In the genomic region with DNA sequence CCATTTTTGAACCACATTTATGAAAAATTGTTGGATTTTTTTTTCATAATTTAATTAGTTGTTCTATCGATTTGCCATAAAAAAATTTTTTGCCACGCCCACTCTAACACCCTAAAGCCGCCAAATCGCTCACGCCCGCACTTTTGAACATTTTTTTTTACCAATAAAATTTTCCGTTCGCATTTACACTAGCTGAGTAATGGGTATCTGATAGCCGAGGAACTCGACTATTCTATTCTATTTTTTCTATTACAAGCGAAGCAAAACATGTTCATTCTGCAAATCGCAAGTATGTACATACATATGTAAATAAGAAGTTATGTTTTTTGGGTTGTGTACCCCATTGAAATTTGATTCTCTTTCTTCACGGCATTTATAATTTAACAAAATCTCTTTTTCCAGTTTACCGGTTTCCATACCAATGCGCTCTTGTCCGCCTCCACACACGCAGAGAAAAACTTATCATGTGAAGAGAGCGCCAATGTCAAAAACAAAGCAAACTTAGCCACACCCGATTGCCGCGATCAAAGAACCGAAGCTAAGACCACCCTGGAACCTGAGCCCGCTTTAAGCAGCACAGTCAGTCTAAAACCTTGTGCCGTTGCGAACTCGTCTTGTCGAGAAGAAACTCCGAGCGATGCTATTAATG, we compare ENCODE assay signal across 2 fruit fly cellular contexts.
TF ChIP-seq lines count a peak whose summit lies in the region.

No protein-coding gene starts in this region.

TF ChIP-seq in whole organism, embryonic, 481 proteins besides CTCF, POLR2A, EP300 and RAD21 (continued from another document and continues in another):
- no peak for TF ChIP-seq Atf3 (GFP tag; optimal IDR thresholded peaks at IDR 0.05; lab: Kevin White, UChicago)
- no peak for TF ChIP-seq mam (GFP tag; optimal IDR thresholded peaks at IDR 0.05; lab: Kevin White, UChicago)
- peak; percentile 40; the same call in 1 of the 2 replicates for TF ChIP-seq CG13287 (GFP tag; IDR thresholded peaks at IDR 0.05; lab: Robert Waterston, UW; ENCODE audit: partially characterized antibody)
- TF ChIP-seq hb (GFP tag; IDR thresholded peaks at IDR 0.05; lab: Robert Waterston, UW; ENCODE audit: partially characterized antibody), result peak; percentile 69; the same call in 1 of the 3 replicates
- no peak for TF ChIP-seq CG17359 (tag; optimal IDR thresholded peaks at IDR 0.05; lab: Kevin White, UChicago)
- TF ChIP-seq Dp (GFP tag; optimal IDR thresholded peaks at IDR 0.05; lab: Kevin White, UChicago), result no peak
- peak; percentile 21 to 29 for TF ChIP-seq Trl (optimal IDR thresholded peaks at IDR 0.05; lab: Kevin White, UChicago)
- TF ChIP-seq Trl (GFP tag; optimal IDR thresholded peaks at IDR 0.05; lab: Kevin White, UChicago), result no peak
- TF ChIP-seq zfh2 (GFP tag; optimal IDR thresholded peaks at IDR 0.05; lab: Kevin White, UChicago), result no peak
- no peak for TF ChIP-seq NfI (GFP tag; optimal IDR thresholded peaks at IDR 0.05; lab: Kevin White, UChicago)
- no peak for TF ChIP-seq CG12219 (GFP tag; optimal IDR thresholded peaks at IDR 0.05; lab: Kevin White, UChicago)
- no peak for TF ChIP-seq Deaf1 (tag; optimal IDR thresholded peaks at IDR 0.05; lab: Kevin White, UChicago)
- TF ChIP-seq scrt (GFP tag; optimal IDR thresholded peaks at IDR 0.05; lab: Kevin White, UChicago), result no peak
- peak; percentile 59 for TF ChIP-seq ato (GFP tag; IDR thresholded peaks at IDR 0.05; lab: Robert Waterston, UW; ENCODE audit: partially characterized antibody)
- no peak for TF ChIP-seq slou (GFP tag; optimal IDR thresholded peaks at IDR 0.05; lab: Kevin White, UChicago)
- TF ChIP-seq CG13624 (GFP tag; optimal IDR thresholded peaks at IDR 0.05; lab: Kevin White, UChicago), result no peak
- TF ChIP-seq CG1832 (GFP tag; optimal IDR thresholded peaks at IDR 0.05; lab: Kevin White, UChicago), result no peak
- TF ChIP-seq Camta (GFP tag; optimal IDR thresholded peaks at IDR 0.05; lab: Kevin White, UChicago), result no peak
- no peak for TF ChIP-seq CG8359 (GFP tag; optimal IDR thresholded peaks at IDR 0.05; lab: Kevin White, UChicago; ENCODE audit: borderline replicate concordance)
- no peak for TF ChIP-seq Gug (GFP tag; IDR thresholded peaks at IDR 0.05; lab: Robert Waterston, UW)
- TF ChIP-seq H2.0 (GFP tag; IDR thresholded peaks at IDR 0.05; lab: Robert Waterston, UW), result no peak
- TF ChIP-seq CG16813 (GFP tag; IDR thresholded peaks at IDR 0.05; lab: Robert Waterston, UW; ENCODE audit: partially characterized antibody), result 0 out of 3 replicates have a peak, but pooled peaks have one; percentile 29
- TF ChIP-seq zen2 (GFP tag; IDR thresholded peaks at IDR 0.05; lab: Robert Waterston, UW; ENCODE audit: partially characterized antibody), result peak; percentile 55; the same call in 1 of the 3 replicates
- peak; percentile 88 for TF ChIP-seq HLH4C (GFP tag; IDR thresholded peaks at IDR 0.05; lab: Robert Waterston, UW; ENCODE audit: partially characterized antibody)
- peak; percentile 48 for TF ChIP-seq Scr (GFP tag; IDR thresholded peaks at IDR 0.05; lab: Robert Waterston, UW; ENCODE audit: partially characterized antibody)
- TF ChIP-seq CG4730 (GFP tag; IDR thresholded peaks at IDR 0.05; lab: Robert Waterston, UW), result no peak
- TF ChIP-seq crp (GFP tag; optimal IDR thresholded peaks at IDR 0.05; lab: Kevin White, UChicago), result no peak
- TF ChIP-seq CG2678 (tag; optimal IDR thresholded peaks at IDR 0.05; lab: Kevin White, UChicago), result peak; percentile 22
- no peak for TF ChIP-seq CG15011 (GFP tag; optimal IDR thresholded peaks at IDR 0.05; lab: Kevin White, UChicago)
- no peak for TF ChIP-seq Ada2b (GFP tag; IDR thresholded peaks at IDR 0.05; lab: Robert Waterston, UW)
- TF ChIP-seq CG14441 (GFP tag; IDR thresholded peaks at IDR 0.05; lab: Robert Waterston, UW), result no peak
- TF ChIP-seq oc (tag; optimal IDR thresholded peaks at IDR 0.05; lab: Kevin White, UChicago), result no peak
- TF ChIP-seq CG18476 (GFP tag; optimal IDR thresholded peaks at IDR 0.05; lab: Kevin White, UChicago), result no peak
- no peak for TF ChIP-seq yki (optimal IDR thresholded peaks at IDR 0.05; lab: Kevin White, UChicago)
- 0 out of 2 replicates have a peak, but pooled peaks have one; percentile 11 for TF ChIP-seq Atf6 (GFP tag; IDR thresholded peaks at IDR 0.05; lab: Robert Waterston, UW)
- peak; percentile 57 for TF ChIP-seq CG8388 (GFP tag; optimal IDR thresholded peaks at IDR 0.05; lab: Kevin White, UChicago)
- TF ChIP-seq Xrp1 (GFP tag; IDR thresholded peaks at IDR 0.05; lab: Robert Waterston, UW), result 0 out of 2 replicates have a peak, but pooled peaks have one; percentile 20
- peak; percentile 65 for TF ChIP-seq D19B (GFP tag; optimal IDR thresholded peaks at IDR 0.05; lab: Kevin White, UChicago)
- no peak for TF ChIP-seq CG1233 (GFP tag; optimal IDR thresholded peaks at IDR 0.05; lab: Kevin White, UChicago)
- no peak for TF ChIP-seq Hr51 (GFP tag; optimal IDR thresholded peaks at IDR 0.05; lab: Kevin White, UChicago)
- no peak for TF ChIP-seq br (optimal IDR thresholded peaks at IDR 0.05; lab: Kevin White, UChicago)
- no peak for TF ChIP-seq CG9215 (GFP tag; IDR thresholded peaks at IDR 0.05; lab: Robert Waterston, UW)
- no peak for TF ChIP-seq CG31441 (GFP tag; IDR thresholded peaks at IDR 0.05; lab: Robert Waterston, UW)
- TF ChIP-seq CoRest (tag; optimal IDR thresholded peaks at IDR 0.05; lab: Kevin White, UChicago), result no peak
- no peak for TF ChIP-seq CG12071 (GFP tag; optimal IDR thresholded peaks at IDR 0.05; lab: Kevin White, UChicago)
- no peak for TF ChIP-seq Eip74EF (GFP tag; optimal IDR thresholded peaks at IDR 0.05; lab: Kevin White, UChicago)
- no peak for TF ChIP-seq abd-A (tag; optimal IDR thresholded peaks at IDR 0.05; lab: Kevin White, UChicago)
- peak; percentile 80 for TF ChIP-seq CG3163 (GFP tag; optimal IDR thresholded peaks at IDR 0.05; lab: Kevin White, UChicago)
- TF ChIP-seq GATAe (GFP tag; conservative IDR thresholded peaks at IDR 0.05; lab: Robert Waterston, UW), result no peak
- no peak for TF ChIP-seq CG7372 (GFP tag; IDR thresholded peaks at IDR 0.05; lab: Robert Waterston, UW)
- no peak for TF ChIP-seq fd102C (GFP tag; optimal IDR thresholded peaks at IDR 0.05; lab: Kevin White, UChicago)
- no peak for TF ChIP-seq tap (tag; optimal IDR thresholded peaks at IDR 0.05; lab: Kevin White, UChicago)
- TF ChIP-seq CG15479 (GFP tag; optimal IDR thresholded peaks at IDR 0.05; lab: Kevin White, UChicago), result no peak
- TF ChIP-seq lov (optimal IDR thresholded peaks at IDR 0.05; lab: Kevin White, UChicago), result no peak
- TF ChIP-seq lov (GFP tag; IDR thresholded peaks at IDR 0.05; lab: Robert Waterston, UW), result no peak
- no peak for TF ChIP-seq Awh (GFP tag; IDR thresholded peaks at IDR 0.05; lab: Robert Waterston, UW)
- TF ChIP-seq MTF-1 (GFP tag; optimal IDR thresholded peaks at IDR 0.05; lab: Kevin White, UChicago; ENCODE audit: borderline replicate concordance), result no peak
- no peak for TF ChIP-seq zen (tag; optimal IDR thresholded peaks at IDR 0.05; lab: Kevin White, UChicago)
- TF ChIP-seq HLHmδ (GFP tag; optimal IDR thresholded peaks at IDR 0.05; lab: Kevin White, UChicago), result no peak
- no peak for TF ChIP-seq hkb (optimal IDR thresholded peaks at IDR 0.05; lab: Kevin White, UChicago)
- TF ChIP-seq hkb (GFP tag; IDR thresholded peaks at IDR 0.05; lab: Robert Waterston, UW), result no peak
- TF ChIP-seq z (GFP tag; IDR thresholded peaks at IDR 0.05; lab: Robert Waterston, UW), result no peak

TF ChIP-seq in whole organism, prepupa, 60 proteins besides CTCF, POLR2A, EP300 and RAD21 (continued from another document):
- TF ChIP-seq CG6854 (GFP tag; optimal IDR thresholded peaks at IDR 0.05; lab: Kevin White, UChicago), result no peak
